Worm (Caenorhabditis elegans): ENCODE measurements around the gene F18E3.10.

DNA sequence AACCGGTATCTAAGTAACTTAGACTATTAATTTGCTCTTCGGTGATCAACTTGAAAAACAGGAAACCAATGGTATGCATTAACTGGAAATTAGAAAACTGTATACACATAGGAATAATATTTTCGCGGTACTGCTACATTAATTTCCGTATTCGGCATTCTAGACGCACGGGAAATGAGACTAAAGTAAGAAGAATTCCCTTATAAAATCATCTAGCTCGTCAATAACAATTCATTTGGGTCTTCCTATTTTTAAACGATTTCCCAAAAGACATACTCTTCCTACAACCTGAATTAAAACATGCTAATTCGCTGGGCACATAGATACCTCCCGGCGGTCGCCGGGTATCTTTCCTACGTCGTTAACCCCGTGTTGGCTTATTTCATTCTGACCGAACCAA is 21.9 kb downstream of the F18E3.10 start, which contains the start of gene srj-13:
- TF ChIP-seq hmg-4 (GFP tag; optimal IDR thresholded peaks at IDR 0.05) (no peak), sea-1 (GFP tag; conservative IDR thresholded peaks at IDR 0.05) (no peak), ama-1 (optimal IDR thresholded peaks at IDR 0.05) (no peak), tra-4 (tag; optimal IDR thresholded peaks at IDR 0.05) (no peak), B0310.2 (tag; optimal IDR thresholded peaks at IDR 0.05) (no peak), F13C5.2 (tag; optimal IDR thresholded peaks at IDR 0.05) (no peak), hmbx-1 (tag; optimal IDR thresholded peaks at IDR 0.05) (no peak), tbx-11 (GFP tag; IDR thresholded peaks at IDR 0.05) (no peak), scrt-1 (GFP tag; IDR thresholded peaks at IDR 0.05) (no peak), ets-7 (tag; optimal IDR thresholded peaks at IDR 0.05) (no peak)

Measured in whole organism, early embryonic.